Fruit fly (Drosophila melanogaster): ENCODE measurements around the gene Meltrin.

The Meltrin gene

dm6 chr3R:14670840-14671239 lies 26.3 kb downstream of the Meltrin start (continued):
- no peak for TF ChIP-seq ranshi (GFP tag; IDR thresholded peaks at IDR 0.05)
- no peak for TF ChIP-seq danr (GFP tag; IDR thresholded peaks at IDR 0.05)
- TF ChIP-seq CG31365 (tag; optimal IDR thresholded peaks at IDR 0.05) = peak; percentile 25
- TF ChIP-seq NK7.1 (GFP tag; optimal IDR thresholded peaks at IDR 0.05) = no peak
- peak; percentile 24 for TF ChIP-seq NC2β (GFP tag; optimal IDR thresholded peaks at IDR 0.05)
- peak; percentile 57 for TF ChIP-seq CG6254 (GFP tag; optimal IDR thresholded peaks at IDR 0.05)
- no peak for TF ChIP-seq Pdp1 (GFP tag; optimal IDR thresholded peaks at IDR 0.05)
- TF ChIP-seq yki (optimal IDR thresholded peaks at IDR 0.05) = no peak
- no peak for TF ChIP-seq mld (GFP tag; IDR thresholded peaks at IDR 0.05; ENCODE audit: partially characterized antibody)
- no peak for TF ChIP-seq tup (GFP tag; optimal IDR thresholded peaks at IDR 0.05)
- TF ChIP-seq CG13123 (GFP tag; optimal IDR thresholded peaks at IDR 0.05) = no peak
- TF ChIP-seq MBD-R2 (GFP tag; IDR thresholded peaks at IDR 0.05) = no peak
- peak; percentile 53 for TF ChIP-seq CG18619 (GFP tag; optimal IDR thresholded peaks at IDR 0.05)
- TF ChIP-seq BtbVII (GFP tag; optimal IDR thresholded peaks at IDR 0.05) = peak; percentile 72
- peak; percentile 75 for TF ChIP-seq wek (GFP tag; optimal IDR thresholded peaks at IDR 0.05)
- no peak for TF ChIP-seq lilli (GFP tag; optimal IDR thresholded peaks at IDR 0.05)
- TF ChIP-seq CG12104 (GFP tag; optimal IDR thresholded peaks at IDR 0.05) = peak; percentile 17
- no peak for TF ChIP-seq CG34376 (GFP tag; optimal IDR thresholded peaks at IDR 0.05)
- no peak for TF ChIP-seq CG17612 (GFP tag; IDR thresholded peaks at IDR 0.05)
- TF ChIP-seq CG17361 (GFP tag; IDR thresholded peaks at IDR 0.05) = no peak; the same call in 2 of the 3 replicates
- peak; percentile 17 for TF ChIP-seq CG12236 (GFP tag; optimal IDR thresholded peaks at IDR 0.05)
- no peak for TF ChIP-seq wdn (GFP tag; IDR thresholded peaks at IDR 0.05)
- TF ChIP-seq CG8290 (GFP tag; optimal IDR thresholded peaks at IDR 0.05) = no peak
- TF ChIP-seq CG8290 (tag; optimal IDR thresholded peaks at IDR 0.05) = peak in 1 of 2 experiments; percentile 86
- no peak for TF ChIP-seq Nf-YC (tag; optimal IDR thresholded peaks at IDR 0.05)
- TF ChIP-seq CG9609 (GFP tag; optimal IDR thresholded peaks at IDR 0.05) = no peak
- TF ChIP-seq amos (GFP tag; IDR thresholded peaks at IDR 0.05; ENCODE audit: partially characterized antibody) = no peak
- no peak for TF ChIP-seq CG10462 (GFP tag; optimal IDR thresholded peaks at IDR 0.05)
- TF ChIP-seq CG9437 (GFP tag; optimal IDR thresholded peaks at IDR 0.05) = no peak
- TF ChIP-seq CG17359 (tag; optimal IDR thresholded peaks at IDR 0.05) = no peak
- no peak for TF ChIP-seq MESR4 (GFP tag; optimal IDR thresholded peaks at IDR 0.05)
- no peak for TF ChIP-seq CG8765 (GFP tag; IDR thresholded peaks at IDR 0.05)
- no peak for TF ChIP-seq eve (GFP tag; optimal IDR thresholded peaks at IDR 0.05)
- TF ChIP-seq CG5245 (GFP tag; optimal IDR thresholded peaks at IDR 0.05) = no peak
- no peak for TF ChIP-seq Mes4 (GFP tag; optimal IDR thresholded peaks at IDR 0.05)
- peak; percentile 95 for TF ChIP-seq sens (GFP tag)
- no peak for TF ChIP-seq slbo (GFP tag; IDR thresholded peaks at IDR 0.05)
- peak; percentile 82 for TF ChIP-seq CG9727 (GFP tag; optimal IDR thresholded peaks at IDR 0.05)
- no peak for TF ChIP-seq az2 (GFP tag; optimal IDR thresholded peaks at IDR 0.05)
- no peak for TF ChIP-seq br (optimal IDR thresholded peaks at IDR 0.05)
- no peak for TF ChIP-seq mirr (GFP tag; optimal IDR thresholded peaks at IDR 0.05)
- no peak for TF ChIP-seq CG9215 (GFP tag; IDR thresholded peaks at IDR 0.05)
- no peak for TF ChIP-seq Stat92E (GFP tag; optimal IDR thresholded peaks at IDR 0.05)
- no peak for TF ChIP-seq lbe (GFP tag; optimal IDR thresholded peaks at IDR 0.05)
- no peak for TF ChIP-seq CG10147 (GFP tag; optimal IDR thresholded peaks at IDR 0.05)
- TF ChIP-seq CG2129 (GFP tag; IDR thresholded peaks at IDR 0.05; ENCODE audit: partially characterized antibody) = no peak
- no peak for TF ChIP-seq CG11398 (GFP tag; optimal IDR thresholded peaks at IDR 0.05)
- no peak for TF ChIP-seq cg (GFP tag; optimal IDR thresholded peaks at IDR 0.05)
- no peak for TF ChIP-seq CG6175 (GFP tag; IDR thresholded peaks at IDR 0.05)
- no peak for TF ChIP-seq CG7556 (GFP tag; optimal IDR thresholded peaks at IDR 0.05)
- TF ChIP-seq trh (GFP tag; optimal IDR thresholded peaks at IDR 0.05) = no peak
- no peak for TF ChIP-seq unpg (GFP tag; optimal IDR thresholded peaks at IDR 0.05)
- TF ChIP-seq CG10565 (GFP tag; optimal IDR thresholded peaks at IDR 0.05) = no peak

Data from whole organism, embryonic.